Fruit fly (Drosophila melanogaster) Kc167 (cell line): ENCODE data around the gene CG43672.

ENCODE experiments used
- Myc ChIP-seq: fragments of >200 bp; optimal IDR thresholded peaks from 2 replicates; lab custom pipeline; 2017; ENCODE audit warnings: missing external identifiers
- Sin3A ChIP-seq: fragments of >200 bp; optimal IDR thresholded peaks from 2 replicates; lab custom pipeline; 2018; ENCODE audit warnings: missing external identifiers
- h ChIP-seq: fragments of >200 bp; optimal IDR thresholded peaks from 3 replicates; lab custom pipeline; 2018; ENCODE audit warnings: missing external identifiers
- insv ChIP-seq: fragments of >200 bp; optimal IDR thresholded peaks from 3 replicates; lab custom pipeline; 2018; ENCODE audit warnings: missing external identifiers
- psq ChIP-seq: fragments of >200 bp; optimal IDR thresholded peaks from 2 replicates; lab custom pipeline; 2017; ENCODE audit warnings: missing external identifiers
- ttk ChIP-seq: sonication (Bioruptor generic); optimal IDR thresholded peaks from 2 replicates; lab custom pipeline; 2017; ENCODE audit warnings: missing external identifiers

The CG43672 gene

DNA sequence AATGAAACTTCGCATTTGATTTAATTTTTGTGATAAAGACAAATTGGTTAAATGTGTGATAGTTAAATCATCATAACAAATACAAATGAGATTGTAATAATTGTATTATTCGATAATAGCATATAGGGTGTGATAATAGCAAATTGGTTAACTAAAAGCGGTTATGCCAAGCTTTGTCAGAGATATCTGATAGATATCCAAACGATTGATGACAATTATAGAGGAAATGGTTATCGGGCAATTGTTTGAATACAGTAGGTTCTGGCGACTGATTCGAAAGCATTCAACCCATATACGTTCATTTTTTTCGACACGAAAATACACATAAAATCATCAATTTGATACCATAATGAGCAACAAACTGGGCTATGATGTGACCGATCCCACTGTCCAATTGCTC, 36.5 kb downstream of the CG43672 start, which contains the start of gene CG8509:
CG8509 (plus strand) TSS at position 301 of the 400 bp plus-strand sequence.
- TF ChIP-seq Sin3A (lab: Kevin White, UChicago) (no peak), psq (no peak), Myc (lab: Kevin White, UChicago) (no peak), ttk (no peak), h (lab: Kevin White, UChicago) (no peak), insv (lab: Kevin White, UChicago) (no peak)

DNA sequence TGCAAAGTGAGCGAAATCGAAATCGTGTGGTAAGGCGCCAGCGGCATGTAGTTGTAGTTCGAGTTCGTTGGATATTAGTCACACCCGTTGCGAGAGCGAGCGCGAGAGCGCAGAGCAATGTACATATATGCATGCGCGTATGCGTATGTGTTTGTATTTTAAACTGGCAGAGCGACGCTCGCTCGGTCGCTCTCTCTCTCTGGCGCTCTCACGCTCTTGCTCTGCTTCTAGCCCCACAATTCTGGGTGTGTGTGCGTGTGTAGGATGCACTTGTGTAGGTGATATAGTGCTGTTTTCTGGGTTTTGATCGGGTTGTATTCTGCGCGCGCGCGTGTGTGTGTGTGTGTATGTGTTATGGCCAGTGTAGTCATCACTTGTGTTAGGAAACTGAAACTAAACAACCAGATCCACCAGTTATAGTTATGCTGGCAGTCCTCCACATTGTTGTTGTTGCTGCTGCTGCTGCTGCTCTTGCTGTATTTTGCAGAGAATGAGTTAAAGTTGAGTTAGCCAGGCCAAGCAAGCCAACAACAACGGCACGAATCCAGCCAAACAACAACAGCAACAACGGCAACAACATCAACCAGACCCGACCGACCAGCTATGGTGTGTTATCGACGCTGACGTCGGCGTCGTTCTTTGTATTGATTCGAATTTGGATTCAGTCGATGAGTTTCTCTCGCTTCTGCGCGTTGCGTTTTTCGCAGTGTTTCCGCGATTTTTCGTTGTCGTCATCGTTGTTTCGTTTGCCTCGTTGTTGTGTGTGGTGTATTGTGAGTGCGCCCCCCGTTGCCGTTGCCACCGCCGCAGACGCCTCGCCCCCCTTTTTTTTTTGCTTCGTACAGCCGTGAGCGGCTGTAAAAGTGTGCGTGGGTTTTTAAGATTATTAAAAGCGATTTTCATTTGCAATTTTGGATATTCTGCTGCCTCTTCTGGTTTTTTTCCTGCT, 39.2 kb downstream of the CG43672 start:
- TF ChIP-seq ttk (no peak), insv (lab: Kevin White, UChicago) (no peak), psq (no peak), Myc (lab: Kevin White, UChicago) (no peak), Sin3A (lab: Kevin White, UChicago) (no peak), h (lab: Kevin White, UChicago) (no peak)

DNA sequence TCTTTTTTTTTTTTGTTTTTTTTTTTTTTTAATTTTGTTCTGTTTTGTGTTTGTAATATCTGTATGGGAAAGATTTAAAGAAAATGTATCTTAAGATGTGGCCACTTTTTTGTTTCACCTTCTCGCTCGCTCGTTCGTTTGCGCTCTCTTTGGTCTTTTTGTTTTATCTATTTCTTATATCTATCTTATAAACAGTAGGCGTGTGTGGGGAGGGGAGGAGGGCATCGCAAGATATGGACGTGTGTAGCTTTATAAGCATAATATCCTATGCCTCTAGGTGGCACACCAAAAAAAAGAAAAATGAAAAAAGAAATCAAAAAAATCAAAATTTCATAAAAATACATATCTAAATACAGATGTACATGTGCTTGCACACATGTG, 39.8 kb downstream of the CG43672 start:
- no peak for TF ChIP-seq insv (lab: Kevin White, UChicago)
- TF ChIP-seq ttk = no peak
- TF ChIP-seq Myc (lab: Kevin White, UChicago) = no peak
- TF ChIP-seq h (lab: Kevin White, UChicago) = no peak
- no peak for TF ChIP-seq Sin3A (lab: Kevin White, UChicago)
- TF ChIP-seq psq = no peak

DNA sequence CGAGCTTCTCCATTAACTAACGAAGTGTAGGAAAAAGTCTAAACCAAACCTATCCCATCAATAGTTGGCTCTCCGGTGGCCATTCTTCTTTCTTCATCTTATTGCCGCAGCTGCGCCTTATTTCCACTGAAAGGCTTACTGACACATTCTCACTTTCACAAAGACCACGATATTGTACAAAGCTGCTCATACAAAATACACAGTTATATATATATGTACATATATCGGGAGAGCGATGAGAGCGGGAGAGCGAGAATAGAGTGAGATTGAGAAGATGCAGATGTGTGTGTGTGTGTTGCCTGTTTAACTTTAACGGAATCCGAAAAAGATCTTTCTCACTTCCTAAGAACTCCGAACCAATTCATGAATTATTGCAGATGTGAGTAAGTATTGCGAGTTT, 40.5 kb downstream of the CG43672 start:
- no peak for TF ChIP-seq Sin3A (lab: Kevin White, UChicago)
- TF ChIP-seq h (lab: Kevin White, UChicago) = no peak
- no peak for TF ChIP-seq psq
- TF ChIP-seq Myc (lab: Kevin White, UChicago) = no peak
- TF ChIP-seq insv (lab: Kevin White, UChicago) = no peak
- TF ChIP-seq ttk = no peak

DNA sequence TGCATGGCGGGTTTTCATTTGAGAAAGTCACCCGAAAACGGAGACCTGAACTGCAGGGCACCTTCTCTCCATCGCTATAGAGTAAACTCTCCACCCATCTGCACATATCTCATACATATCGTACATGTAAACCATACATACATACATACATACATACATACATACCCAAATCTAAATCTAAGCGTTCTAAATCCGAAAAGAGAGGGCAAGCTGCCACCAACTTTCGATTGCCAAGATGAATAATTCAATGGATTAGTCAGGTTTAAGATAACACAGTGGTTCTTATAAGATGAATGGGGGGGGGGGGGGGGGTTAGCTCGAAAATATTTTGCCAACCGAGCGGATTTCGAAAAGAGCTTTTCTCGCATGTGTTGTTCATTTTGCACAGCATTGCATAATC, 41.7 kb downstream of the CG43672 start:
- TF ChIP-seq Myc (lab: Kevin White, UChicago) (no peak), psq (no peak), h (lab: Kevin White, UChicago) (no peak), Sin3A (lab: Kevin White, UChicago) (no peak), insv (lab: Kevin White, UChicago) (no peak), ttk (no peak)

DNA sequence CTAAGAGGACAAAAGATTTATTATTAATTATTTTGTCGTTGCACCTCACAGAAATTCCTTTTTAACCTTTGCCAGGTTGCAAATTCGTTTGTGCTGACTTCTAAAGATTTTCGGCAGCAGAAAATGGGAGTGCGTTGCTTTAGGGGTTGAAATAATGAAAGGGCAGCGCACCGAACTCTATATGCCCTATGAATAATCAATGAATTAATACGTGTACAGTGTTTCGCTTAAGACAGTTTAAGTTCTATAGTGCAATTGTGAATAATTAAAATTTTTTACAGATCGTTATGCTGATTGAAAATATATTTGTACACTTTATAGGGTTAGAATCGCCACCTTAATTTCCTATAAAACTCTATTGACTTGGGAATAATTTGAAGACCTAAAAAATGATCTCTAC, 43.4 kb downstream of the CG43672 start:
- no peak for TF ChIP-seq h (lab: Kevin White, UChicago)
- TF ChIP-seq Sin3A (lab: Kevin White, UChicago) = no peak
- no peak for TF ChIP-seq psq
- no peak for TF ChIP-seq Myc (lab: Kevin White, UChicago)
- no peak for TF ChIP-seq insv (lab: Kevin White, UChicago)
- TF ChIP-seq ttk = no peak

DNA sequence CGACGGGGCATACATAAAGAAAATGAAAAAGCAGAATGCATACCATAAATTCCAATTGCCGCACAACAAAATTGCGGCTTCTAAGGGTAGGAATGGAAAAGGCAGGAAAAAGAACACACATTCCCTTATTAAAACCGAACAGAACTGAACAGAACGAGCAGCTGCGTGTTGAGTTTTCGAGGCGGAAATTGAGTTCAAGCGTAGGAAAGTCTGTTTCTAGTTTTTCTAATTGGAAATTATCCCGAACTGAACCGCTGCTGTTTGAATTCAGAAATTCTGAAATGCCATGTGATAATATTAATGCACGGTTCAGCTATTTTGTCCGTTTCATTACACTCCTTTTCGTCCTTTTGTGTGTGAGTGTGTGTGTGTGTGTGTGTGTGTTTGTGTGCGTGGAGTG, 44.1 kb downstream of the CG43672 start:
- TF ChIP-seq Sin3A (lab: Kevin White, UChicago) (no peak), h (lab: Kevin White, UChicago) (no peak), Myc (lab: Kevin White, UChicago) (no peak), insv (lab: Kevin White, UChicago) (no peak), psq (no peak), ttk (no peak)

DNA sequence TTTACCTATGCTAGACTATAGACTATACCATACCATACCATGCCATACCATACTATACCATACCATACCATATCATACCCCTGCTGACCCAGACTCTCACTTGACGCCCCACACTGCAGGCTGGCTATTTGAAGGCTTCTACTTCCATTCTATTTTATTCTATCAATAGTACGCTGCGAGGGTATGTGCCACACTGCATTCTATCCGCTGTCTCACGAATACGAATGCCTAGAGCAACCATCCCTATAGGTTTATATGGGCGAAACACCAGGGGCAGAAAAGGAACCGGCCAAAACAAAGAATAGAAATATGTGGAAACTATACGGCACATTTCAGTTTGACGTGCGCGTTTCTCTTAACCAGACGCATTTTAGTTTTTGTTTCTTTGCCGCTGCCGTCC, 45.1 kb downstream of the CG43672 start:
- TF ChIP-seq insv (lab: Kevin White, UChicago) = no peak
- TF ChIP-seq psq = no peak
- TF ChIP-seq h (lab: Kevin White, UChicago) = no peak
- TF ChIP-seq Myc (lab: Kevin White, UChicago) = no peak
- TF ChIP-seq ttk = no peak
- no peak for TF ChIP-seq Sin3A (lab: Kevin White, UChicago)

DNA sequence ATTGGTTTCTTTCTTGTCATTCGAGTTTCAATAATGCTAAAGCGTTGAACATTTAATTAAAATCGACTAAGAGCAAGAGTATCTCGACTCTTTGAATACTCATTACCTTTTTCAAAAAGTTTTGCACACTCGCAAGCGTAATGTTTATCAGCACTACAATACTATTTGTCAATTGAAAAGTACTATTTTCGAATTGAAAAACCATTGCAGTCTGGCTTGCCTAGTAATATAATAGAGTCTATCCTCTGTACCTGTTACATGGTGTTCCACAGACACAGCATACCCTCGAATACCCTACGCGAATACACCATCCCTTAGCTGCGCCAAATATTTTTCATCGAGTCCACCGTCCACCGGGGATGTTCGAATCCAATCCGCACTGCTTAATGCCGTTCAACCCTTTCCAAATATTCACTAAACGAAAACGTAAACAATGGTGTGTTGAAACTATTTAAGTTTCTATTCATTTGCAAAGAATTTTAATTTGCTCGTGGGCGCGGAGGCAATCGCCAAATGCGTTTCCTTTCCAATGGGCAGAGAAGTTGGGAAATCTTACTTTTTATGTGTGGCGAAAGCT, 45.9 kb downstream of the CG43672 start:
- TF ChIP-seq psq = no peak
- no peak for TF ChIP-seq h (lab: Kevin White, UChicago)
- no peak for TF ChIP-seq ttk
- no peak for TF ChIP-seq Sin3A (lab: Kevin White, UChicago)
- no peak for TF ChIP-seq Myc (lab: Kevin White, UChicago)
- TF ChIP-seq insv (lab: Kevin White, UChicago) = no peak

DNA sequence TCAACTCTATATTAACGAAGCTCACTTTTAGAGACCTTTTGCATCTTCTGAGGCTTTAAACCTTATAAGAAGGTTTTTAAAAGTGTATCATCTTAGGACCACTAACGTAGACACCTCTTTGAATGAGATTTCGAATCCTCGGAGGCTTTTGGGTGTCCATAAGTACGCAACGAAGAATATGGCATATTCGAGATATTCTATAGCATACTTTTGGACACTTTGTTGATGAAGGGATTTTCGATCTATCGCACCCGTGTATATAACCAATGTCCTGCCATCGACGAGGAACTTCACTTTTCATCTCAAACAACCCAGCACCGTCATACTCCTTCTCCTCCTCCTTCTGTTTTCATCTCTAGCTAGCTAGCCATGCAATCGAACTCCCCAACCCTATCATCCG, 49.6 kb downstream of the CG43672 start:
- TF ChIP-seq Myc (lab: Kevin White, UChicago) (no peak), ttk (no peak), h (lab: Kevin White, UChicago) (no peak), insv (lab: Kevin White, UChicago) (no peak), Sin3A (lab: Kevin White, UChicago) (no peak), psq (no peak)
